Fruit fly (Drosophila melanogaster): ENCODE measurements around the gene CG11251.

DNA sequence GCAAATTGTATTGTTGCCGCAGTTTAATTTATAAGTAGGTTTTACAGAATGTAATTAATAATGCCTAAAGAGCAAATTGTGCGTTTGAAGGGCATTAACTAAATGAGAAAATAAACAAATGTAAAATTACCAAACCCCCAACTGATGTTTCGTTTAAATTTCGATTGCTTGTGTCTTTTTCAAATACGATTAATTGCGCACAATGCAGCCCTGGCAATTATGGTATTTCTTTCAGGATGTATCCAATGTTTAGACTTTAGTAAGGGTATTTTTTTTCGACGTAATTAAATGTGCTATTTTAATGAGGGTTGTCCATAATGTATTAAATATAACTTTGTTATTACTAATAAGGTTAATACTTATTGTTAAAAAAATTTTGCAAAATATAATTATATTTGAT is 48.9 kb downstream of the CG11251 start:
- TF ChIP-seq lz (GFP tag; optimal IDR thresholded peaks at IDR 0.05) (no peak), Lpt (GFP tag; optimal IDR thresholded peaks at IDR 0.05) (no peak), CG6163 (GFP tag; IDR thresholded peaks at IDR 0.05) (no peak), acj6 (GFP tag; optimal IDR thresholded peaks at IDR 0.05) (no peak), CG6854 (GFP tag; optimal IDR thresholded peaks at IDR 0.05) (no peak), Sox102F (GFP tag; optimal IDR thresholded peaks at IDR 0.05) (no peak)
